Fruit fly (Drosophila melanogaster): ENCODE results near the gene Cyp4d14.

dm6 chrX:2184563-2184962 is 9.4 kb upstream of the Cyp4d14 start, which contains the start of the genes Nmd3 and CG17776:
- TF ChIP-seq insv (optimal IDR thresholded peaks at IDR 0.05), result no peak
- no peak for TF ChIP-seq h (optimal IDR thresholded peaks at IDR 0.05)
- no peak for TF ChIP-seq Myc (optimal IDR thresholded peaks at IDR 0.05)
- no peak for TF ChIP-seq psq (optimal IDR thresholded peaks at IDR 0.05)

All from Kc167 (cell line).